Worm (Caenorhabditis elegans): ENCODE results near the gene Y41D4A.6.

Gene Y41D4A.6

DNA sequence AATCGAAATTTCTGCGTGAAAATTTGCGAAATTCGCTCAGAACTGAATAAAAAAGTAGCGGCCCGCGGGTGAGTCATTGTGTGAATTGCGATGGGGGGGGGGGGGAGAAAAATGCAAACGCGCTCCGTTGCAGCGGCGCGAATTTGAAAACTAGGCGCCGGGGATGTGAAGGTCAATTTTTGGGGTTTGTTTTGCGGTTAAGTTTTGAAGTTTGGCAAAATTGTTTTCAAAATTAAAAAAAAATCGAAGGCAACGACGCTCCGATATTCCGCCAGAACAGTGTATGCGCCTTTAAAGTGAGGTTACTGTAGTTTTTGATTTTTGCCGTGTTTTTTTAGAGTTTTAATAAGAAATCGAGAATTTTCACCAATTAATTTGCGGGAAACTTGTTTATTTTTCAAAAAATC lies 7.0 kb downstream of the Y41D4A.6 start:
- peak; percentile 7 for TF ChIP-seq elt-2 (tag; optimal IDR thresholded peaks at IDR 0.05)
- no peak for TF ChIP-seq hlh-15 (tag; optimal IDR thresholded peaks at IDR 0.05)
- no peak for TF ChIP-seq ztf-16 (tag; optimal IDR thresholded peaks at IDR 0.05)
- no peak for TF ChIP-seq K09A11.1 (tag; optimal IDR thresholded peaks at IDR 0.05; ENCODE audit: insufficient read depth)
- no peak for TF ChIP-seq sox-4 (tag; optimal IDR thresholded peaks at IDR 0.05)
- TF ChIP-seq gmeb-2 (tag; optimal IDR thresholded peaks at IDR 0.05), result no peak
- peak; percentile 5 for TF ChIP-seq madf-2 (tag; optimal IDR thresholded peaks at IDR 0.05)
- TF ChIP-seq eyg-1 (tag; optimal IDR thresholded peaks at IDR 0.05), result no peak
- no peak for TF ChIP-seq pha-2 (tag; optimal IDR thresholded peaks at IDR 0.05)
- TF ChIP-seq ceh-18 (tag; optimal IDR thresholded peaks at IDR 0.05), result peak; percentile 29
- peak; percentile 21 for TF ChIP-seq tbx-2 (tag; optimal IDR thresholded peaks at IDR 0.05)
- TF ChIP-seq unc-42 (tag; optimal IDR thresholded peaks at IDR 0.05), result peak; percentile 10
- peak; percentile 9 for TF ChIP-seq unc-86 (tag; optimal IDR thresholded peaks at IDR 0.05)
- TF ChIP-seq nfya-1 (tag; optimal IDR thresholded peaks at IDR 0.05), result peak; percentile 9
- TF ChIP-seq ceh-24 (tag; optimal IDR thresholded peaks at IDR 0.05), result no peak
- TF ChIP-seq ceh-30 (tag; optimal IDR thresholded peaks at IDR 0.05), result no peak
- no peak for TF ChIP-seq unc-3 (GFP tag; conservative IDR thresholded peaks at IDR 0.05)
- TF ChIP-seq unc-3 (tag; optimal IDR thresholded peaks at IDR 0.05), result no peak
- TF ChIP-seq zip-5 (tag; optimal IDR thresholded peaks at IDR 0.05), result no peak
- no peak for TF ChIP-seq hlh-13 (GFP tag; optimal IDR thresholded peaks at IDR 0.05)
- peak; percentile 38 for TF ChIP-seq che-1 (tag; optimal IDR thresholded peaks at IDR 0.05)
- no peak for TF ChIP-seq K02D7.2 (tag; optimal IDR thresholded peaks at IDR 0.05)
- TF ChIP-seq Y22D7AL.16 (tag; optimal IDR thresholded peaks at IDR 0.05), result no peak
- no peak for TF ChIP-seq npax-4 (tag; optimal IDR thresholded peaks at IDR 0.05)
- peak; percentile 38 for TF ChIP-seq ceh-31 (tag; optimal IDR thresholded peaks at IDR 0.05)

DNA sequence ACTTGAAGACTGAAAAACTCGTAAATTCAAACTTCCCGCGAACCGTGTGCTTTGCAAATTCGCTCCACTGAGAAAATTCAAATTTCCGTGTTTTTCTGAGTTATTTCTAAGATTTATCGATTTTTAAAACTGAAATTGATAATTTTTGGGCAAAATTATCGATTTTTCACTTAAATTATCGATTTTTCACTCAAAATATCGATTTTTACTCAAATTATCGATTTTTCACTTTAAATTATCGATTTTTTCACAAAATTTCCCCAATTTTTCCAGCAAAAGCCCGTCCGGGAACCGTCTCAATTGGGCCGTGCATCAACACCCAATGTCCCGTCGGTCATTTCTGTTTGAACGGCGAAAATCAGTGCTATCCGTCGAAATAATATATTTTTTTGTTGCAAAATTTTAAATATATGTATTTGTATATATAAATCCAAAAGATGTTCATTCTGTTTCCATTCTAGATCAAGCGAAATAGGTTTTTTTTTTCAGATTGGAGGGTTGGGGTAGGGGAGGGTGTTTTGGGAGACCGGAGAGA lies 17.7 kb downstream of the Y41D4A.6 start:
- TF ChIP-seq ceh-6 (GFP tag; optimal IDR thresholded peaks at IDR 0.05) (no peak), ceh-48 (tag; optimal IDR thresholded peaks at IDR 0.05) (peak; percentile 76)

DNA sequence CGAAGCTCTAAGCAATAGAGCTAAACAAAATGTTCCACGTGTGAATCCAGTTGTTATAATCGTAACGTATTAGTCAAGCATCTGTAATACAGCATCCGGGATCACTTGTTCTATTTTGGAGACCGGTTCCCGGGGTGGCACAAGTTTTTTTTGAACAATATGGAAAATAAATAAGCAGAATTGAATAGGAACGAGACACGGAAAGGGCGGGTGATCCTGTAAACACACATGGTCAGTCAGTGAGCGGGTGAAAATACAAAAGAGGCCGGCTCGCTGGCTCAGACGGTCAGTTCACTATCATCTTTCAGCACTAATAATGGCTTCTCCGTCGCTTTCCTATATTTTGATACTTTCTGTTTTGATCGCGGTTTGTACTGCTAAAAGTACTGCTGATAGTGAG lies 19.4 kb downstream of the Y41D4A.6 start, which contains the start of gene K08D12.8:
Gene K08D12.8, plus strand, starts transcription at position 301 of the 400 bp plus-strand sequence.
- TF ChIP-seq syd-9 (tag; optimal IDR thresholded peaks at IDR 0.05) (no peak), ama-1 (optimal IDR thresholded peaks at IDR 0.05) (no peak), pros-1 (tag; optimal IDR thresholded peaks at IDR 0.05) (no peak), unc-55 (GFP tag; optimal IDR thresholded peaks at IDR 0.05) (no peak), ceh-2 (tag; optimal IDR thresholded peaks at IDR 0.05) (no peak), lin-11 (tag; optimal IDR thresholded peaks at IDR 0.05) (no peak), hlh-8 (tag; optimal IDR thresholded peaks at IDR 0.05) (no peak), tbx-2 (tag; optimal IDR thresholded peaks at IDR 0.05) (no peak), T23F11.4 (GFP tag; optimal IDR thresholded peaks at IDR 0.05) (no peak)

- TF ChIP-seq ceh-48 (tag; optimal IDR thresholded peaks at IDR 0.05) (no peak), fkh-10 (GFP tag; optimal IDR thresholded peaks at IDR 0.05) (no peak)
These were observed 21.0 kb downstream of the Y41D4A.6 start, which contains the start of gene epic-3 for ce11 chrIV:1724283-1724682. TSS of gene epic-3 (minus strand) at chrIV:1724383.

DNA sequence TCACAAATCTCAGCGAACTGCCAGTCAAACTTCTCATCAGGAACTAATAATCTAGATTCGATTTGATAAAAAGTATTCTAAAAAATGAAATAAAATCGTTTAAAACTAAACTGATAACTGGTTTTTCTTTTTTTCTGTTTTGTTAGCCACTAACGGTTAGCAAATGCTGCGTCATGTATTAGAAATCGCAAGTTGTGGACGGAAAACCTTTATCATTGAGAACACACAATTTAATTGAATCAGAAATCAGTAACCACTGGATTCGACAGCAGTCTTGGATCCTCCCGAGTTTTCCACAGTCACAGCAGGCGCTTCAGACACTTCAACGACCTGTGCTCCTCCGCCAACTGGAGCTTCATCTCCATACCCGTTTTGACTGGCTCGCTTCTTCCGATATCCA lies 22.4 kb downstream of the Y41D4A.6 start:
- TF ChIP-seq tbx-7 (tag; optimal IDR thresholded peaks at IDR 0.05), result no peak
- TF ChIP-seq ceh-22 (tag; optimal IDR thresholded peaks at IDR 0.05), result no peak
- no peak for TF ChIP-seq pha-4 (tag; optimal IDR thresholded peaks at IDR 0.05)
- TF ChIP-seq unc-3 (GFP tag; conservative IDR thresholded peaks at IDR 0.05), result no peak
- no peak for TF ChIP-seq unc-3 (tag; optimal IDR thresholded peaks at IDR 0.05)
- no peak for TF ChIP-seq fkh-6 (tag; optimal IDR thresholded peaks at IDR 0.05)
